Worm (Caenorhabditis elegans): Measurements from ENCODE around the gene glo-3.

DNA sequence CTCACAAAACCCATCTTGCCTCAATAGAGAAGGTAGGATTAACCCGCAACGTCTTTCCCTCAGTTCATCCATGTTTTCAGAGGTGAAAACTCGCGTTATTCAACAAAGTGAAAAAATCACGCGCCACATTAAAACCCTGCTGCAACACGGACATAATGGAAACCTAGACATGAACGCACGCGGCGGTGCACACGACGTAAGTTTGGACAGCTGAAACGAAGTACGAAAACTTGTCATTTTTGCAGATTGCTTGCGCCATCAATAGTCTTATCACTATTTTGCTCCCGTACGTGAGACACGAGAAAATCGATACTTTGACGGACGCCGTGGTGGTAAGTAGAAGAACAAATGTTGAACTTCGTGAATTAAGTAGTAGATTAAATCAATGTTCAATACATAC is 6.1 kb upstream of the glo-3 start:
- no peak for TF ChIP-seq dpl-1 (GFP tag; optimal IDR thresholded peaks at IDR 0.05)
- TF ChIP-seq ceh-28 (tag; optimal IDR thresholded peaks at IDR 0.05), result no peak
- TF ChIP-seq nhr-48 (tag; optimal IDR thresholded peaks at IDR 0.05), result no peak
- TF ChIP-seq nhr-11 (tag; optimal IDR thresholded peaks at IDR 0.05), result no peak
- no peak for TF ChIP-seq lin-39 (tag; optimal IDR thresholded peaks at IDR 0.05)
- TF ChIP-seq ztf-11 (tag; optimal IDR thresholded peaks at IDR 0.05), result no peak
- no peak for TF ChIP-seq snpc-4 (tag; optimal IDR thresholded peaks at IDR 0.05)
- TF ChIP-seq nhr-25 (tag; optimal IDR thresholded peaks at IDR 0.05; ENCODE audit: borderline replicate concordance, insufficient read depth), result no peak
- TF ChIP-seq ZK546.5 (tag; optimal IDR thresholded peaks at IDR 0.05), result no peak
- no peak for TF ChIP-seq pqm-1 (tag; optimal IDR thresholded peaks at IDR 0.05)
- no peak for TF ChIP-seq ama-1 (optimal IDR thresholded peaks at IDR 0.05)

All from whole organism, L4 larva.